Fruit fly (Drosophila melanogaster) whole organism, prepupa: ENCODE data around the gene CG5412.

Experiments
- Blimp-1 ChIP-seq: fragments of 200-800 bp; sonication (Bioruptor generic); optimal IDR thresholded peaks from 3 replicates; lab custom pipeline; 2017; ENCODE audit warnings: missing biosample characterization, missing genetic modification characterization, mild to moderate bottlenecking, moderate library complexity, missing genetic modification reagents
- CG10631 ChIP-seq: fragments of 200-800 bp; sonication (Bioruptor generic); optimal IDR thresholded peaks from 2 replicates; lab custom pipeline; 2016; ENCODE audit warnings: missing biosample characterization, missing genetic modification characterization
- CG10669 ChIP-seq: fragments of 200-800 bp; sonication (Bioruptor generic); optimal IDR thresholded peaks from 3 replicates; lab custom pipeline; 2018; ENCODE audit warnings: missing biosample characterization, mild to moderate bottlenecking, missing genetic modification characterization, moderate library complexity
- CG15336 ChIP-seq: fragments of 200-800 bp; sonication (Bioruptor generic); IDR thresholded peaks from 2 replicates; pipeline ENCODE4 v1.3.6; 2022; ENCODE audit warnings: missing biosample characterization, missing genetic modification characterization
- CG16779 ChIP-seq: fragments of 200-800 bp; sonication (Bioruptor generic); optimal IDR thresholded peaks from 3 replicates; lab custom pipeline; 2017; ENCODE audit warnings: missing biosample characterization, mild to moderate bottlenecking, missing genetic modification characterization
- CG32006 ChIP-seq: fragments of 200-800 bp; sonication (Bioruptor generic); optimal IDR thresholded peaks from 3 replicates; lab custom pipeline; 2017; ENCODE audit warnings: missing biosample characterization, mild to moderate bottlenecking, missing genetic modification characterization
- CG3919 ChIP-seq: fragments of 200-800 bp; sonication (Bioruptor generic); optimal IDR thresholded peaks from 3 replicates; lab custom pipeline; 2016; ENCODE audit warnings: missing biosample characterization, missing genetic modification characterization
- CG6163 ChIP-seq: fragments of 200-800 bp; sonication (Bioruptor generic); IDR thresholded peaks from 3 replicates; pipeline ENCODE4 v1.3.6; 2022; ENCODE audit warnings: missing biosample characterization, missing genetic modification characterization
- CG6276 ChIP-seq: fragments of 200-800 bp; sonication (Bioruptor generic); optimal IDR thresholded peaks from 2 replicates; lab custom pipeline; 2017; ENCODE audit warnings: missing biosample characterization, mild to moderate bottlenecking, missing genetic modification characterization
- CG6808 ChIP-seq: fragments of 200-800 bp; sonication (Bioruptor generic); optimal IDR thresholded peaks from 3 replicates; lab custom pipeline; 2017; ENCODE audit warnings: missing biosample characterization, missing genetic modification characterization, mild to moderate bottlenecking, moderate library complexity, missing genetic modification reagents
- CG6854 ChIP-seq: fragments of 200-800 bp; sonication (Bioruptor generic); optimal IDR thresholded peaks from 2 replicates; lab custom pipeline; 2017; ENCODE audit warnings: missing biosample characterization, mild to moderate bottlenecking, missing genetic modification characterization
- CG8119 ChIP-seq: fragments of 200-800 bp; sonication (Bioruptor generic); IDR thresholded peaks from 3 replicates; pipeline ENCODE4 v1.3.6; 2022; ENCODE audit warnings: missing biosample characterization, missing genetic modification characterization
- CG9139 ChIP-seq: fragments of 200-800 bp; sonication (Bioruptor generic); optimal IDR thresholded peaks from 3 replicates; lab custom pipeline; 2017; ENCODE audit warnings: missing biosample characterization, mild to moderate bottlenecking, missing genetic modification characterization
- Eip78C ChIP-seq: fragments of 200-800 bp; sonication (Bioruptor generic); peaks from one replicate; lab custom pipeline; 2016; ENCODE audit warnings: missing biosample characterization, missing genetic modification characterization
- Eip93F ChIP-seq: fragments of 200-800 bp; sonication (Bioruptor generic); optimal IDR thresholded peaks from 2 replicates; lab custom pipeline; 2016; ENCODE audit warnings: missing biosample characterization, mild to moderate bottlenecking, missing genetic modification characterization
- Gug ChIP-seq: fragments of 200-800 bp; sonication (Bioruptor generic); IDR thresholded peaks from 2 replicates; pipeline ENCODE4 v1.3.6; 2022; ENCODE audit warnings: missing biosample characterization, missing genetic modification characterization
- Hr39 ChIP-seq: fragments of 200-800 bp; sonication (Bioruptor generic); optimal IDR thresholded peaks from 2 replicates; lab custom pipeline; 2016; ENCODE audit warnings: missing biosample characterization, missing genetic modification characterization
- Hr4 ChIP-seq: fragments of 200-800 bp; sonication (Bioruptor generic); optimal IDR thresholded peaks from 3 replicates; lab custom pipeline; 2016; ENCODE audit warnings: missing biosample characterization, missing genetic modification characterization
- Lpt ChIP-seq: fragments of 200-800 bp; sonication (Bioruptor generic); optimal IDR thresholded peaks from 3 replicates; lab custom pipeline; 2016; ENCODE audit warnings: missing biosample characterization, missing genetic modification characterization
- OdsH ChIP-seq: fragments of 200-800 bp; sonication (Bioruptor generic); optimal IDR thresholded peaks from 3 replicates; lab custom pipeline; 2016; ENCODE audit warnings: missing biosample characterization, missing genetic modification characterization
- cyc ChIP-seq: fragments of 200-800 bp; sonication (Bioruptor generic); optimal IDR thresholded peaks from 3 replicates; lab custom pipeline; 2016; ENCODE audit warnings: missing biosample characterization, missing genetic modification characterization
- dsx ChIP-seq: fragments of 200-800 bp; optimal IDR thresholded peaks from 3 replicates; lab custom pipeline; 2019; ENCODE audit warnings: missing biosample characterization, mild to moderate bottlenecking, missing genetic modification characterization, moderate library complexity; ENCODE audit not compliant: poor library complexity, severe bottlenecking
- eg ChIP-seq: fragments of 200-800 bp; sonication (Bioruptor generic); IDR thresholded peaks from 3 replicates; pipeline ENCODE4 v1.3.6; 2022; ENCODE audit warnings: missing biosample characterization, missing genetic modification characterization
- fkh ChIP-seq: fragments of 200-800 bp; sonication (Bioruptor generic); optimal IDR thresholded peaks from 3 replicates; lab custom pipeline; 2017; ENCODE audit warnings: missing biosample characterization, mild to moderate bottlenecking, missing genetic modification characterization, moderate library complexity
- lz ChIP-seq: fragments of 200-800 bp; sonication (Bioruptor generic); optimal IDR thresholded peaks from 3 replicates; lab custom pipeline; 2016; ENCODE audit warnings: missing biosample characterization, missing genetic modification characterization
- net ChIP-seq: fragments of 200-800 bp; sonication (Bioruptor generic); optimal IDR thresholded peaks from 3 replicates; lab custom pipeline; 2016; ENCODE audit warnings: missing biosample characterization, missing genetic modification characterization
- pdm3 ChIP-seq: fragments of 200-800 bp; sonication (Bioruptor generic); optimal IDR thresholded peaks from 3 replicates; lab custom pipeline; 2016; ENCODE audit warnings: missing biosample characterization, missing genetic modification characterization
- salr ChIP-seq, 2 experiments: fragments of 200-800 bp; sonication (Bioruptor generic); optimal IDR thresholded peaks; 3 replicates each; lab custom pipeline; 2016 to 2018; ENCODE audit warnings: missing biosample characterization in 2 of 2, missing genetic modification characterization in 2 of 2, mild to moderate bottlenecking in 1 of 2
- spab ChIP-seq: fragments of 200-800 bp; sonication (Bioruptor generic); optimal IDR thresholded peaks from 2 replicates; lab custom pipeline; 2017; ENCODE audit warnings: missing biosample characterization, mild to moderate bottlenecking, missing genetic modification characterization, missing genetic modification reagents
- ss ChIP-seq, 2 experiments: fragments of 200-800 bp; sonication (Bioruptor generic); optimal IDR thresholded peaks; 2 replicates in 1 of 2; 3 replicates in 1 of 2; lab custom pipeline; 2017 to 2018; ENCODE audit warnings: mild to moderate bottlenecking in 2 of 2, missing biosample characterization in 2 of 2, missing genetic modification characterization in 2 of 2, moderate library complexity in 1 of 2
- svp ChIP-seq: fragments of 200-800 bp; sonication (Bioruptor generic); peaks from one replicate; lab custom pipeline; 2016; ENCODE audit warnings: missing biosample characterization, missing genetic modification characterization
- topi ChIP-seq: fragments of 200-800 bp; sonication (Bioruptor generic); optimal IDR thresholded peaks from 3 replicates; lab custom pipeline; 2016; ENCODE audit warnings: missing biosample characterization, missing genetic modification characterization
- vri ChIP-seq: fragments of 200-800 bp; sonication (Bioruptor generic); optimal IDR thresholded peaks from 3 replicates; lab custom pipeline; 2016; ENCODE audit warnings: missing biosample characterization, mild to moderate bottlenecking, missing genetic modification characterization

CG5412 gene

dm6 chr3R:20560019-20560667 is 16.7 kb upstream of the CG5412 start, which contains the start of gene CG15922:
Gene CG15922 (minus strand): TSS chr3R:20560280.
- TF ChIP-seq topi (GFP tag; lab: Kevin White, UChicago) (no peak), dsx (no peak), Hr4 (GFP tag; lab: Kevin White, UChicago) (peak; percentile 36), Hr39 (GFP tag; lab: Kevin White, UChicago) (peak; percentile 7), Gug (GFP tag; lab: Robert Waterston, UW) (no peak), CG6808 (GFP tag; lab: Kevin White, UChicago) (peak; percentile 49), svp (GFP tag; lab: Kevin White, UChicago) (peak; percentile 21), CG6276 (peak; percentile 64), net (GFP tag; lab: Kevin White, UChicago) (peak; percentile 44), CG8119 (peak; percentile 37; the same call in 2 of the 3 replicates), Eip93F (GFP tag; lab: Kevin White, UChicago) (no peak), CG16779 (tag; lab: Kevin White, UChicago) (no peak), Eip78C (GFP tag; lab: Kevin White, UChicago) (peak; percentile 28), salr (GFP tag; optimal IDR thresholded peaks at IDR 0.05; lab: Kevin White, UChicago) (peak in 1 of 2 experiments; percentile 49), eg (GFP tag; lab: Robert Waterston, UW) (peak; percentile 44; the same call in 2 of the 3 replicates), CG3919 (GFP tag; lab: Kevin White, UChicago) (peak; percentile 17), pdm3 (GFP tag; lab: Kevin White, UChicago) (peak; percentile 13), OdsH (GFP tag; lab: Kevin White, UChicago) (peak; percentile 38), CG6854 (GFP tag; lab: Kevin White, UChicago) (no peak), CG10669 (GFP tag; lab: Kevin White, UChicago) (peak; percentile 11), CG32006 (GFP tag; lab: Kevin White, UChicago) (peak; percentile 35), fkh (peak; percentile 55), ss (GFP tag; optimal IDR thresholded peaks at IDR 0.05; lab: Kevin White, UChicago) (peak in 1 of 2 experiments; percentile 41), vri (GFP tag; lab: Kevin White, UChicago) (peak; percentile 4), CG9139 (GFP tag; lab: Kevin White, UChicago) (peak; percentile 57), CG10631 (GFP tag; lab: Kevin White, UChicago) (peak; percentile 18), CG15336 (GFP tag; lab: Robert Waterston, UW) (0 out of 2 replicates have a peak, but pooled peaks have one; percentile 28)
- TF ChIP-seq, all 60 proteins: peak for 21

dm6 chr3R:20560668-20561226 is 16.1 kb upstream of the CG5412 start, which contains the start of gene CG5191:
Gene CG5191 (plus strand): TSS chr3R:20560865.
- TF ChIP-seq Blimp-1 (GFP tag; lab: Kevin White, UChicago), result no peak
- TF ChIP-seq Lpt, result no peak
- TF ChIP-seq CG6163, result peak; percentile 23; the same call in 1 of the 3 replicates
- no peak for TF ChIP-seq CG9139 (GFP tag; lab: Kevin White, UChicago)
- TF ChIP-seq fkh, result peak; percentile 72
- TF ChIP-seq cyc (GFP tag; lab: Kevin White, UChicago), result peak; percentile 16
- no peak for TF ChIP-seq CG6854 (GFP tag; lab: Kevin White, UChicago)

- TF ChIP-seq CG6808 (GFP tag; lab: Kevin White, UChicago) (peak; percentile 42), CG6276 (peak; percentile 1), fkh (peak; percentile 15), net (GFP tag; lab: Kevin White, UChicago) (peak; percentile 30), dsx (peak; percentile 33), lz (GFP tag; lab: Kevin White, UChicago) (no peak), Eip78C (GFP tag; lab: Kevin White, UChicago) (peak; percentile 68), cyc (GFP tag; lab: Kevin White, UChicago) (no peak), Blimp-1 (GFP tag; lab: Kevin White, UChicago) (peak; percentile 87), vri (GFP tag; lab: Kevin White, UChicago) (peak; percentile 64), ss (GFP tag; optimal IDR thresholded peaks at IDR 0.05; lab: Kevin White, UChicago) (peak; percentile 57 to 59), spab (GFP tag; lab: Kevin White, UChicago) (no peak)
- TF ChIP-seq, all 60 proteins: peak for 9
Measured at dm6 chr3R:20563830-20564421, 12.9 kb upstream of the CG5412 start, which contains the start of gene CG10877. Gene CG10877 (minus strand): TSS chr3R:20564067.
